Worm (Caenorhabditis elegans) whole organism, young adult: ENCODE measurements around the gene mig-10.

Experiments
- F33H1.4 ChIP-seq: fragments of 200-800 bp; sonication (Bioruptor generic); IDR thresholded peaks from 2 replicates; pipeline ENCODE4 v1.3.6; 2022; ENCODE audit warnings: missing genetic modification reagents, missing genetic modification characterization, missing compliant biosample characterization
- F57A8.1 ChIP-seq: fragments of 200-800 bp; sonication (Bioruptor generic); optimal IDR thresholded peaks from 2 replicates; lab custom pipeline; 2018; ENCODE audit warnings: mild to moderate bottlenecking, missing genetic modification characterization, moderate library complexity, missing compliant biosample characterization
- K12H6.12 ChIP-seq: fragments of 200-800 bp; sonication (Bioruptor generic); optimal IDR thresholded peaks from 2 replicates; lab custom pipeline; 2018; ENCODE audit warnings: mild to moderate bottlenecking, missing genetic modification characterization, missing compliant biosample characterization
- aptf-2 ChIP-seq: fragments of 200-800 bp; sonication (Bioruptor generic); conservative IDR thresholded peaks from 2 replicates; pipeline ENCODE4 v1.3.6; 2022; ENCODE audit warnings: missing genetic modification reagents, missing genetic modification characterization, missing compliant biosample characterization
- atf-7 ChIP-seq: sonication (generic microtip); optimal IDR thresholded peaks from 2 replicates; lab custom pipeline; 2017; ENCODE audit warnings: mild to moderate bottlenecking, missing genetic modification characterization, missing compliant biosample characterization
- attf-6 ChIP-seq: fragments of 200-800 bp; sonication (Bioruptor generic); IDR thresholded peaks from 2 replicates; pipeline ENCODE4 v1.3.6; 2022; ENCODE audit warnings: missing genetic modification reagents, missing genetic modification characterization, missing compliant biosample characterization
- die-1 ChIP-seq: sonication (generic microtip); optimal IDR thresholded peaks from 2 replicates; lab custom pipeline; 2016; ENCODE audit warnings: missing genotype, mild to moderate bottlenecking, missing genetic modification characterization, missing compliant biosample characterization
- hsf-1 ChIP-seq: fragments of 200-800 bp; sonication (Bioruptor generic); IDR thresholded peaks from 2 replicates; pipeline ENCODE4 v1.3.6; 2022; ENCODE audit warnings: missing genetic modification reagents, missing genetic modification characterization, missing compliant biosample characterization
- mxl-1 ChIP-seq: sonication (generic microtip); optimal IDR thresholded peaks from 2 replicates; lab custom pipeline; 2016; ENCODE audit warnings: missing genetic modification characterization, missing compliant biosample characterization
- nhr-80 ChIP-seq: sonication (generic microtip); optimal IDR thresholded peaks from 2 replicates; lab custom pipeline; 2016; ENCODE audit warnings: missing genetic modification characterization, missing compliant biosample characterization
- xnd-1 ChIP-seq: sonication (generic microtip); optimal IDR thresholded peaks from 2 replicates; lab custom pipeline; 2016; ENCODE audit warnings: missing genotype, missing genetic modification reagents, missing genetic modification characterization, missing compliant biosample characterization

mig-10 gene

DNA sequence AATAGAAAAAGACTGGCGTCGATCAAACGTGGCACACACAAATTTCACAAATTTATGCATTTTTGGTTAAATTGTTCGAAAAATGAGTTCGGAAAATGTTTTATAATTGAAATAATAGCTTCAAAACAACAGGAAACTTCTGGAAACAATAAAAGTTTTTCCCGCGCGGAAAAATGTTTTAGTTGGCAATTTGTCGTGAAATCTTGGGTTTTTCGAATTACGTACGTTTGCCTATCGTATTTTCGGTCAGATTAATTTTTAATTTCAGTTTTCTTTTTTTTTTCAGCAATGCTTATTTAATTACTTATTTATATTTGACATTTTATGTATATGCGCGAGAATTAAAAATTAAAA is 76.5 kb downstream of the mig-10 start (continued):
- TF ChIP-seq atf-7 (tag; lab: Kevin White, UChicago) (no peak), hsf-1 (peak; percentile 96), F57A8.1 (GFP tag; lab: Kevin White, UChicago) (no peak), die-1 (no peak), K12H6.12 (tag; lab: Kevin White, UChicago) (no peak), xnd-1 (peak; percentile 15), attf-6 (GFP tag; lab: Robert Waterston, UW) (no peak), aptf-2 (GFP tag; lab: Robert Waterston, UW) (no peak), mxl-1 (tag; lab: Kevin White, UChicago) (no peak), nhr-80 (tag; lab: Kevin White, UChicago) (no peak), F33H1.4 (GFP tag; lab: Robert Waterston, UW) (peak; percentile 61)
